Worm (Caenorhabditis elegans): Measurements from ENCODE around the gene clec-189.

- TF ChIP-seq tab-1 (GFP tag; IDR thresholded peaks at IDR 0.05): no peak
- no peak for TF ChIP-seq flt-1 (GFP tag; IDR thresholded peaks at IDR 0.05)
- no peak for TF ChIP-seq ref-1 (GFP tag; conservative IDR thresholded peaks at IDR 0.05)
- no peak for TF ChIP-seq med-1 (GFP tag; optimal IDR thresholded peaks at IDR 0.05; ENCODE audit: insufficient read depth)
- TF ChIP-seq ztf-23 (GFP tag; IDR thresholded peaks at IDR 0.05): no peak
- no peak for TF ChIP-seq ztf-29 (GFP tag; IDR thresholded peaks at IDR 0.05)
These were observed 5.4 kb downstream of the clec-189 start, which contains the start of gene clec-190 for ce11 chrIV:15126021-15126420.
